Worm (Caenorhabditis elegans): ENCODE measurements around the gene sft-4.

ce11 chrX:5820880-5821279 is 40.4 kb upstream of the sft-4 start:
- TF ChIP-seq hlh-15 (tag; optimal IDR thresholded peaks at IDR 0.05) (no peak), pha-2 (tag; optimal IDR thresholded peaks at IDR 0.05) (no peak), elt-4 (tag; optimal IDR thresholded peaks at IDR 0.05) (no peak), C08G9.2 (tag; optimal IDR thresholded peaks at IDR 0.05) (no peak), K02D7.2 (tag; optimal IDR thresholded peaks at IDR 0.05) (peak; percentile 32)

All from whole organism, late embryonic.